Fruit fly (Drosophila melanogaster) whole organism, prepupa: ENCODE results near the gene eEF1delta.

ENCODE experiments used
- CG10631 ChIP-seq: fragments of 200-800 bp; sonication (Bioruptor generic); optimal IDR thresholded peaks from 2 replicates; lab custom pipeline; 2016; ENCODE audit warnings: missing biosample characterization, missing genetic modification characterization
- CG10669 ChIP-seq: fragments of 200-800 bp; sonication (Bioruptor generic); optimal IDR thresholded peaks from 3 replicates; lab custom pipeline; 2018; ENCODE audit warnings: missing biosample characterization, mild to moderate bottlenecking, missing genetic modification characterization, moderate library complexity
- CG11294 ChIP-seq: fragments of 200-800 bp; sonication (Bioruptor generic); IDR thresholded peaks from 2 replicates; pipeline ENCODE4 v1.3.6; 2022; ENCODE audit warnings: missing biosample characterization, missing genetic modification characterization
- CG11762 ChIP-seq: fragments of 200-800 bp; sonication (Bioruptor generic); optimal IDR thresholded peaks from 3 replicates; lab custom pipeline; 2016; ENCODE audit warnings: missing biosample characterization, missing genetic modification characterization; ENCODE audit not compliant: insufficient read depth
- CG11902 ChIP-seq: fragments of 200-800 bp; sonication (Bioruptor generic); optimal IDR thresholded peaks from 3 replicates; lab custom pipeline; 2016; ENCODE audit warnings: missing biosample characterization, missing genetic modification characterization
- CG15336 ChIP-seq: fragments of 200-800 bp; sonication (Bioruptor generic); IDR thresholded peaks from 2 replicates; pipeline ENCODE4 v1.3.6; 2022; ENCODE audit warnings: missing biosample characterization, missing genetic modification characterization
- CG1621 ChIP-seq: fragments of 200-800 bp; sonication (Bioruptor generic); optimal IDR thresholded peaks from 3 replicates; lab custom pipeline; 2018; ENCODE audit warnings: missing biosample characterization, mild to moderate bottlenecking, missing genetic modification characterization
- CG3032 ChIP-seq: fragments of 200-800 bp; optimal IDR thresholded peaks from 2 replicates; lab custom pipeline; 2019; ENCODE audit warnings: missing biosample characterization, mild to moderate bottlenecking, missing genetic modification characterization, moderate library complexity
- CG31627 ChIP-seq: fragments of 200-800 bp; sonication (Bioruptor generic); optimal IDR thresholded peaks from 3 replicates; lab custom pipeline; 2016; ENCODE audit warnings: missing biosample characterization, missing genetic modification characterization
- CG32006 ChIP-seq: fragments of 200-800 bp; sonication (Bioruptor generic); optimal IDR thresholded peaks from 3 replicates; lab custom pipeline; 2017; ENCODE audit warnings: missing biosample characterization, mild to moderate bottlenecking, missing genetic modification characterization
- CG34406 ChIP-seq: fragments of 200-800 bp; sonication (Bioruptor generic); optimal IDR thresholded peaks from 3 replicates; lab custom pipeline; 2016; ENCODE audit warnings: missing biosample characterization, missing genetic modification characterization
- CG3919 ChIP-seq: fragments of 200-800 bp; sonication (Bioruptor generic); optimal IDR thresholded peaks from 3 replicates; lab custom pipeline; 2016; ENCODE audit warnings: missing biosample characterization, missing genetic modification characterization
- CG4318 ChIP-seq: fragments of 200-800 bp; sonication (Bioruptor generic); optimal IDR thresholded peaks from 3 replicates; lab custom pipeline; 2017; ENCODE audit warnings: missing biosample characterization, mild to moderate bottlenecking, missing genetic modification characterization
- CG6276 ChIP-seq: fragments of 200-800 bp; sonication (Bioruptor generic); optimal IDR thresholded peaks from 2 replicates; lab custom pipeline; 2017; ENCODE audit warnings: missing biosample characterization, mild to moderate bottlenecking, missing genetic modification characterization
- CG6792 ChIP-seq: fragments of 200-800 bp; sonication (Bioruptor generic); optimal IDR thresholded peaks from 3 replicates; lab custom pipeline; 2016; ENCODE audit warnings: missing biosample characterization, missing genetic modification characterization
- CG6808 ChIP-seq: fragments of 200-800 bp; sonication (Bioruptor generic); optimal IDR thresholded peaks from 3 replicates; lab custom pipeline; 2017; ENCODE audit warnings: missing biosample characterization, missing genetic modification characterization, mild to moderate bottlenecking, moderate library complexity, missing genetic modification reagents
- CG6854 ChIP-seq: fragments of 200-800 bp; sonication (Bioruptor generic); optimal IDR thresholded peaks from 2 replicates; lab custom pipeline; 2017; ENCODE audit warnings: missing biosample characterization, mild to moderate bottlenecking, missing genetic modification characterization
- CG8119 ChIP-seq: fragments of 200-800 bp; sonication (Bioruptor generic); IDR thresholded peaks from 3 replicates; pipeline ENCODE4 v1.3.6; 2022; ENCODE audit warnings: missing biosample characterization, missing genetic modification characterization
- CG8319 ChIP-seq: fragments of 200-800 bp; sonication (Bioruptor generic); optimal IDR thresholded peaks from 3 replicates; lab custom pipeline; 2016; ENCODE audit warnings: missing biosample characterization, missing genetic modification characterization
- Eip75B ChIP-seq: fragments of 200-800 bp; sonication (Bioruptor generic); optimal IDR thresholded peaks from 3 replicates; lab custom pipeline; 2016; ENCODE audit warnings: missing biosample characterization, missing genetic modification characterization
- Eip78C ChIP-seq: fragments of 200-800 bp; sonication (Bioruptor generic); peaks from one replicate; lab custom pipeline; 2016; ENCODE audit warnings: missing biosample characterization, missing genetic modification characterization
- Ets21C ChIP-seq: fragments of 200-800 bp; sonication (Bioruptor generic); optimal IDR thresholded peaks from 3 replicates; lab custom pipeline; 2016; ENCODE audit warnings: missing biosample characterization, missing genetic modification characterization
- Ets96B ChIP-seq: fragments of 200-800 bp; optimal IDR thresholded peaks from 2 replicates; lab custom pipeline; 2019; ENCODE audit warnings: missing biosample characterization, mild to moderate bottlenecking, missing genetic modification characterization, moderate library complexity
- Gug ChIP-seq: fragments of 200-800 bp; sonication (Bioruptor generic); IDR thresholded peaks from 2 replicates; pipeline ENCODE4 v1.3.6; 2022; ENCODE audit warnings: missing biosample characterization, missing genetic modification characterization
- Hr39 ChIP-seq: fragments of 200-800 bp; sonication (Bioruptor generic); optimal IDR thresholded peaks from 2 replicates; lab custom pipeline; 2016; ENCODE audit warnings: missing biosample characterization, missing genetic modification characterization
- Hr4 ChIP-seq: fragments of 200-800 bp; sonication (Bioruptor generic); optimal IDR thresholded peaks from 3 replicates; lab custom pipeline; 2016; ENCODE audit warnings: missing biosample characterization, missing genetic modification characterization
- Lpt ChIP-seq: fragments of 200-800 bp; sonication (Bioruptor generic); optimal IDR thresholded peaks from 3 replicates; lab custom pipeline; 2016; ENCODE audit warnings: missing biosample characterization, missing genetic modification characterization
- Met ChIP-seq: fragments of 200-800 bp; sonication (Bioruptor generic); optimal IDR thresholded peaks from 3 replicates; lab custom pipeline; 2016; ENCODE audit warnings: missing biosample characterization, missing genetic modification characterization
- OdsH ChIP-seq: fragments of 200-800 bp; sonication (Bioruptor generic); optimal IDR thresholded peaks from 3 replicates; lab custom pipeline; 2016; ENCODE audit warnings: missing biosample characterization, missing genetic modification characterization
- Smox ChIP-seq: fragments of 200-800 bp; sonication (Bioruptor generic); optimal IDR thresholded peaks from 3 replicates; lab custom pipeline; 2016; ENCODE audit warnings: missing biosample characterization, missing genetic modification characterization
- Sox102F ChIP-seq: fragments of 200-800 bp; sonication (Bioruptor generic); optimal IDR thresholded peaks from 2 replicates; lab custom pipeline; 2016; ENCODE audit warnings: missing biosample characterization, mild to moderate bottlenecking, missing genetic modification characterization
- Sox14 ChIP-seq: fragments of 200-800 bp; sonication (Bioruptor generic); optimal IDR thresholded peaks from 3 replicates; lab custom pipeline; 2016; ENCODE audit warnings: missing biosample characterization, missing genetic modification characterization
- cyc ChIP-seq: fragments of 200-800 bp; sonication (Bioruptor generic); optimal IDR thresholded peaks from 3 replicates; lab custom pipeline; 2016; ENCODE audit warnings: missing biosample characterization, missing genetic modification characterization
- dac ChIP-seq: fragments of 200-800 bp; sonication (Bioruptor generic); optimal IDR thresholded peaks from 2 replicates; lab custom pipeline; 2017; ENCODE audit warnings: missing biosample characterization, mild to moderate bottlenecking, missing genetic modification characterization
- dsx ChIP-seq: fragments of 200-800 bp; optimal IDR thresholded peaks from 3 replicates; lab custom pipeline; 2019; ENCODE audit warnings: missing biosample characterization, mild to moderate bottlenecking, missing genetic modification characterization, moderate library complexity; ENCODE audit not compliant: poor library complexity, severe bottlenecking
- eg ChIP-seq: fragments of 200-800 bp; sonication (Bioruptor generic); IDR thresholded peaks from 3 replicates; pipeline ENCODE4 v1.3.6; 2022; ENCODE audit warnings: missing biosample characterization, missing genetic modification characterization
- fd59A ChIP-seq: fragments of 200-800 bp; sonication (Bioruptor generic); optimal IDR thresholded peaks from 2 replicates; lab custom pipeline; 2017; ENCODE audit warnings: missing biosample characterization, mild to moderate bottlenecking, missing genetic modification characterization, missing genetic modification reagents
- fd85E ChIP-seq: fragments of 200-800 bp; sonication (Bioruptor generic); optimal IDR thresholded peaks from 3 replicates; lab custom pipeline; 2016; ENCODE audit warnings: missing biosample characterization, missing genetic modification characterization
- fkh ChIP-seq: fragments of 200-800 bp; sonication (Bioruptor generic); optimal IDR thresholded peaks from 3 replicates; lab custom pipeline; 2017; ENCODE audit warnings: missing biosample characterization, mild to moderate bottlenecking, missing genetic modification characterization, moderate library complexity
- net ChIP-seq: fragments of 200-800 bp; sonication (Bioruptor generic); optimal IDR thresholded peaks from 3 replicates; lab custom pipeline; 2016; ENCODE audit warnings: missing biosample characterization, missing genetic modification characterization
- salr ChIP-seq, 2 experiments: fragments of 200-800 bp; sonication (Bioruptor generic); optimal IDR thresholded peaks; 3 replicates each; lab custom pipeline; 2016 to 2018; ENCODE audit warnings: missing biosample characterization in 2 of 2, missing genetic modification characterization in 2 of 2, mild to moderate bottlenecking in 1 of 2
- spab ChIP-seq: fragments of 200-800 bp; sonication (Bioruptor generic); optimal IDR thresholded peaks from 2 replicates; lab custom pipeline; 2017; ENCODE audit warnings: missing biosample characterization, mild to moderate bottlenecking, missing genetic modification characterization, missing genetic modification reagents
- svp ChIP-seq: fragments of 200-800 bp; sonication (Bioruptor generic); peaks from one replicate; lab custom pipeline; 2016; ENCODE audit warnings: missing biosample characterization, missing genetic modification characterization
- topi ChIP-seq: fragments of 200-800 bp; sonication (Bioruptor generic); optimal IDR thresholded peaks from 3 replicates; lab custom pipeline; 2016; ENCODE audit warnings: missing biosample characterization, missing genetic modification characterization
- vri ChIP-seq: fragments of 200-800 bp; sonication (Bioruptor generic); optimal IDR thresholded peaks from 3 replicates; lab custom pipeline; 2016; ENCODE audit warnings: missing biosample characterization, mild to moderate bottlenecking, missing genetic modification characterization

Gene eEF1delta

DNA sequence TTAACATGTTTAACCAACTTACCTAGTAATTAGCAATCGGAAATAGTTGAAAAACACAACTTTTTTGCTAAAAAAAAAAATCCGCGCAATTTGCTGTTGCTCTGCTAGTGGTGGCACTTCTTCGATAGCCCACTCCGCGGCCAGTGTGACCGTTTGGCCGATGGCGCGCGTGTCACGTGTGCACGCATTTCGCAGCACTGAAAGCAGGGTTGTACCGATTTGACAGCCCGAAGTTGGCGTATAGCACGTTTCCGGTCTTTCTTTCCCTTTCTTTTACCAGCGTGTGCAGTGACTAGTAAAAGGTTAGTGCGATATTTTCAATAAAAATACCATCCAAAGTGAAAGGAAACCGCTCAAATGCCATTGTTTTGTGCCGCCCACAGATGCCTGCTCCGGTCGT is 31.5 kb upstream of the eEF1delta start, which contains the start of the genes Ripalpha and RpL7 (continued):
- TF ChIP-seq Met, result peak; percentile 93
- peak; percentile 96 for TF ChIP-seq CG31627
- TF ChIP-seq Sox102F (GFP tag; lab: Kevin White, UChicago), result peak; percentile 94
- TF ChIP-seq dsx (GFP tag; lab: Kevin White, UChicago), result no peak
- TF ChIP-seq eg (GFP tag; lab: Robert Waterston, UW), result peak; percentile 96; the same call in 2 of the 3 replicates
- TF ChIP-seq dac (GFP tag; lab: Kevin White, UChicago), result peak; percentile 92
- peak; percentile 98 for TF ChIP-seq CG3919 (GFP tag; lab: Kevin White, UChicago)
- peak; percentile 86 for TF ChIP-seq CG10631
- peak; percentile 86 for TF ChIP-seq CG11762 (GFP tag; lab: Kevin White, UChicago)
- TF ChIP-seq CG3032, result peak; percentile 75
- peak; percentile 93 for TF ChIP-seq net (GFP tag; lab: Kevin White, UChicago)
- no peak for TF ChIP-seq CG4318 (GFP tag; lab: Kevin White, UChicago)
- TF ChIP-seq CG6276 (GFP tag; lab: Kevin White, UChicago), result no peak
- peak; percentile 92 for TF ChIP-seq CG34406 (GFP tag; lab: Kevin White, UChicago)
- peak; percentile 97 for TF ChIP-seq CG1621 (tag; lab: Kevin White, UChicago)
- peak; percentile 68; the same call in 1 of the 2 replicates for TF ChIP-seq CG15336 (GFP tag; lab: Robert Waterston, UW)
- peak; percentile 75 for TF ChIP-seq fd59A (GFP tag; lab: Kevin White, UChicago)
- no peak for TF ChIP-seq spab (GFP tag; lab: Kevin White, UChicago)
- TF ChIP-seq CG32006 (GFP tag; lab: Kevin White, UChicago), result no peak
- TF ChIP-seq Gug (GFP tag; lab: Robert Waterston, UW), result peak; percentile 69
- peak; percentile 76 for TF ChIP-seq Hr4
- peak; percentile 96 for TF ChIP-seq cyc (GFP tag; lab: Kevin White, UChicago)
- peak; percentile 86 for TF ChIP-seq Eip75B (GFP tag; lab: Kevin White, UChicago)
- no peak; the same call in 1 of the 2 replicates for TF ChIP-seq CG11294 (GFP tag; lab: Robert Waterston, UW)
- peak; percentile 76 for TF ChIP-seq CG11902 (GFP tag; lab: Kevin White, UChicago)
- peak; percentile 81 for TF ChIP-seq CG10669 (GFP tag; lab: Kevin White, UChicago)
- TF ChIP-seq fd85E (GFP tag; lab: Kevin White, UChicago), result peak; percentile 91
- peak; percentile 80 for TF ChIP-seq CG6808
- TF ChIP-seq salr (GFP tag; optimal IDR thresholded peaks at IDR 0.05; lab: Kevin White, UChicago), result peak; percentile 59 to 95
- peak; percentile 95 for TF ChIP-seq Eip78C (GFP tag; lab: Kevin White, UChicago)
- TF ChIP-seq Ets96B (tag; lab: Kevin White, UChicago), result peak; percentile 57
- peak; percentile 87 for TF ChIP-seq CG8319 (GFP tag; lab: Kevin White, UChicago)
- TF ChIP-seq Sox14 (GFP tag; lab: Kevin White, UChicago), result peak; percentile 96
- TF ChIP-seq CG6792 (GFP tag; lab: Kevin White, UChicago), result peak; percentile 91

dm6 chr2L:10201743-10202142 is 30.6 kb upstream of the eEF1delta start:
- TF ChIP-seq cyc (GFP tag; lab: Kevin White, UChicago) (no peak), eg (GFP tag; lab: Robert Waterston, UW) (no peak), Smox (GFP tag; lab: Kevin White, UChicago) (no peak), Hr39 (GFP tag; lab: Kevin White, UChicago) (no peak), net (GFP tag; lab: Kevin White, UChicago) (no peak), svp (GFP tag; lab: Kevin White, UChicago) (no peak), fd59A (GFP tag; lab: Kevin White, UChicago) (no peak)

DNA sequence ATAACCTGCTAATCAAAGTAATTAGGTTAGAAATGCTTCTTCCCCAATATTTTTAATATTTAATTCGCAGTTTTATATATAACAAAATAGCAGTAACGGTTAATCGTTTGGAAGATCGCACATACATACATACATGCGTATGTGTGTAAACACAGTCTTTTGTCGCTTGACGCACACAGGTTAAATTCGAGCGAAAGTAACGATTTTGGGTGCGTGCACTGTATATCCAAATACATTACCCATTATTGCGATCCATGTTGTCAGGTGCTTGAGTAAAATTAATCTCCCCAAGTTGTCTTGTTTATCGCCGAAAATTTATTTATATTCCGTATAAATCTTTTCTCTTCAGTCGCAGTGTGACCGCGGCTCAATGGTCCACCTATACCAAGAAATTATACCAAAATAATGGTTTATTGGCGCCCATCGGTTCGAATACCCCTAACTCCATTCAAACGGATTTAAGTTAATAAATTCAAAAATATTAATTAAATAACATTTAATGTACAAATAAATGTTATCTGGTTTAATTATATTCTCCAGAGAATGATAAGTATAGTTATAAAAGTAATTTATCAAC is 28.3 kb upstream of the eEF1delta start, which contains the start of gene CG34159:
Gene CG34159, minus strand, starts transcription at position 385 of the 577 bp plus-strand sequence.
- TF ChIP-seq CG6792 (GFP tag; lab: Kevin White, UChicago) (no peak), CG10631 (no peak), fkh (GFP tag; lab: Kevin White, UChicago) (peak; percentile 76), CG1621 (tag; lab: Kevin White, UChicago) (no peak), vri (no peak), Ets21C (no peak), Eip75B (GFP tag; lab: Kevin White, UChicago) (no peak), CG8119 (GFP tag; lab: Robert Waterston, UW) (no peak), OdsH (GFP tag; lab: Kevin White, UChicago) (no peak), Sox14 (GFP tag; lab: Kevin White, UChicago) (peak; percentile 31), Gug (GFP tag; lab: Robert Waterston, UW) (no peak), Sox102F (GFP tag; lab: Kevin White, UChicago) (no peak), CG6854 (GFP tag; lab: Kevin White, UChicago) (peak; percentile 17), topi (no peak), dac (GFP tag; lab: Kevin White, UChicago) (no peak), spab (GFP tag; lab: Kevin White, UChicago) (no peak), Lpt (GFP tag; lab: Kevin White, UChicago) (no peak), dsx (GFP tag; lab: Kevin White, UChicago) (no peak), salr (GFP tag; optimal IDR thresholded peaks at IDR 0.05; lab: Kevin White, UChicago) (no peak), CG8319 (GFP tag; lab: Kevin White, UChicago) (no peak), CG6276 (GFP tag; lab: Kevin White, UChicago) (no peak), CG6808 (no peak)
